Worm (Caenorhabditis elegans): Measurements from ENCODE around the gene Y59H11AR.3.

ce11 chrIV:8628262-8628661 lies 33.0 kb upstream of the Y59H11AR.3 start:
- TF ChIP-seq ama-1 (optimal IDR thresholded peaks at IDR 0.05) (no peak), hmg-4 (GFP tag; optimal IDR thresholded peaks at IDR 0.05) (no peak), ets-7 (tag; optimal IDR thresholded peaks at IDR 0.05) (no peak), B0310.2 (tag; optimal IDR thresholded peaks at IDR 0.05) (no peak), pes-1 (GFP tag; IDR thresholded peaks at IDR 0.05) (no peak), hmbx-1 (tag; optimal IDR thresholded peaks at IDR 0.05) (no peak)

Data from whole organism, early embryonic.